Worm (Caenorhabditis elegans) whole organism, L1 larva: ENCODE data around the gene oac-58.

ENCODE experiments used
- F16B12.6 ChIP-seq: fragments of 150-350 bp; optimal IDR thresholded peaks from 2 replicates; lab custom pipeline; 2014; ENCODE audit warnings: missing biosample characterization, missing genetic modification characterization
- aha-1 ChIP-seq: fragments of 150-350 bp; optimal IDR thresholded peaks from 2 replicates; lab custom pipeline; 2014; ENCODE audit warnings: missing biosample characterization, missing genetic modification characterization
- alr-1 ChIP-seq: fragments of 200-800 bp; sonication (Bioruptor generic); optimal IDR thresholded peaks from 2 replicates; lab custom pipeline; 2018; ENCODE audit warnings: borderline replicate concordance, mild to moderate bottlenecking, missing genetic modification characterization, missing compliant biosample characterization
- ama-1 ChIP-seq: fragments of 150-350 bp; optimal IDR thresholded peaks from 2 replicates; lab custom pipeline; 2014
- blmp-1 ChIP-seq: fragments of 150-350 bp; optimal IDR thresholded peaks from 2 replicates; lab custom pipeline; 2014; ENCODE audit warnings: missing biosample characterization, missing genetic modification characterization
- ceh-8 ChIP-seq: fragments of 200-800 bp; sonication (Bioruptor generic); optimal IDR thresholded peaks from 2 replicates; lab custom pipeline; 2018; ENCODE audit warnings: mild to moderate bottlenecking, missing genetic modification characterization, moderate library complexity, missing compliant biosample characterization
- ceh-88 ChIP-seq: fragments of 200-800 bp; sonication (Bioruptor generic); IDR thresholded peaks from 2 replicates; pipeline ENCODE4 v1.3.6; 2022; ENCODE audit warnings: missing genetic modification characterization, missing compliant biosample characterization
- ceh-90 ChIP-seq: sonication (generic microtip); optimal IDR thresholded peaks from 2 replicates; lab custom pipeline; 2016; ENCODE audit warnings: missing genetic modification characterization, missing compliant biosample characterization
- dpl-1 ChIP-seq, 3 experiments: fragments of 150-350 bp in 2 of 3; sonication (generic microtip) in 1 of 3; optimal IDR thresholded peaks; 2 replicates each; lab custom pipeline; 2014 to 2017; ENCODE audit warnings: missing biosample characterization in 3 of 3, missing genetic modification characterization in 3 of 3, missing genetic modification reagents in 3 of 3
- dsc-1 ChIP-seq: sonication (generic microtip); optimal IDR thresholded peaks from 2 replicates; lab custom pipeline; 2016; ENCODE audit warnings: mild to moderate bottlenecking, missing genetic modification characterization, missing compliant biosample characterization
- efl-1 ChIP-seq, 4 experiments: fragments of 150-350 bp; optimal IDR thresholded peaks in 3 of 4; peaks in 1 of 4; 1 replicate in 1 of 4; 2 replicates in 3 of 4; lab custom pipeline; 2014; ENCODE audit warnings: missing biosample characterization in 2 of 4, missing genetic modification characterization in 2 of 4, missing genetic modification reagents in 2 of 4
- elt-2 ChIP-seq: sonication (generic microtip); optimal IDR thresholded peaks from 2 replicates; lab custom pipeline; 2016; ENCODE audit warnings: missing genetic modification characterization, mild to moderate bottlenecking, inconsistent platforms, missing compliant biosample characterization, missing genetic modification reagents
- hlh-4 ChIP-seq: sonication (generic microtip); optimal IDR thresholded peaks from 2 replicates; lab custom pipeline; 2016; ENCODE audit warnings: mild to moderate bottlenecking, missing genetic modification characterization, missing compliant biosample characterization
- hpl-2 ChIP-seq: fragments of 150-350 bp; optimal IDR thresholded peaks from 2 replicates; lab custom pipeline; 2014; ENCODE audit warnings: missing biosample characterization, missing genetic modification reagents, missing genetic modification characterization
- irx-1 ChIP-seq: sonication (generic microtip); optimal IDR thresholded peaks from 2 replicates; lab custom pipeline; 2016; ENCODE audit warnings: missing genetic modification characterization, missing compliant biosample characterization
- lin-35 ChIP-seq, 2 experiments: fragments of 150-350 bp; optimal IDR thresholded peaks; 2 replicates each; lab custom pipeline; 2014; ENCODE audit warnings: missing biosample characterization in 2 of 2, missing genetic modification characterization in 2 of 2, missing genetic modification reagents in 2 of 2
- lin-39 ChIP-seq: fragments of 150-350 bp; optimal IDR thresholded peaks from 2 replicates; lab custom pipeline; 2014; ENCODE audit warnings: missing biosample characterization, missing genetic modification reagents, missing genetic modification characterization
- lir-3 ChIP-seq: sonication (generic microtip); optimal IDR thresholded peaks from 2 replicates; lab custom pipeline; 2016; ENCODE audit warnings: mild to moderate bottlenecking, missing genetic modification characterization, moderate library complexity, missing compliant biosample characterization; ENCODE audit not compliant: poor library complexity
- lsy-2 ChIP-seq, 2 experiments: fragments of 150-350 bp; optimal IDR thresholded peaks; 2 replicates each; lab custom pipeline; 2014; ENCODE audit warnings: missing biosample characterization in 2 of 2, missing genetic modification characterization in 2 of 2
- mab-9 ChIP-seq: fragments of 200-800 bp; sonication (Bioruptor generic); IDR thresholded peaks from 2 replicates; pipeline ENCODE4 v1.3.6; 2022; ENCODE audit warnings: missing genetic modification reagents, missing genetic modification characterization, missing compliant biosample characterization
- mef-2 ChIP-seq: fragments of 150-350 bp; optimal IDR thresholded peaks from 2 replicates; lab custom pipeline; 2014; ENCODE audit warnings: missing biosample characterization, missing genetic modification characterization
- nhr-20 ChIP-seq: sonication (generic microtip); optimal IDR thresholded peaks from 2 replicates; lab custom pipeline; 2016; ENCODE audit warnings: mild to moderate bottlenecking, missing genetic modification characterization, missing compliant biosample characterization
- nhr-47 ChIP-seq: sonication (generic microtip); optimal IDR thresholded peaks from 2 replicates; lab custom pipeline; 2016; ENCODE audit warnings: mild to moderate bottlenecking, missing genetic modification characterization, moderate library complexity, missing compliant biosample characterization
- nhr-71 ChIP-seq: sonication (generic microtip); optimal IDR thresholded peaks from 2 replicates; lab custom pipeline; 2016; ENCODE audit warnings: mild to moderate bottlenecking, missing genetic modification characterization, moderate library complexity, missing compliant biosample characterization
- nhr-85 ChIP-seq: sonication (generic microtip); peaks from one replicate; lab custom pipeline; 2016; ENCODE audit warnings: missing genetic modification characterization, inconsistent platforms, missing compliant biosample characterization
- pqm-1 ChIP-seq: sonication (generic microtip); optimal IDR thresholded peaks from 3 replicates; lab custom pipeline; 2017; ENCODE audit warnings: missing biosample characterization, missing genetic modification characterization
- rnt-1 ChIP-seq: sonication (generic microtip); optimal IDR thresholded peaks from 2 replicates; lab custom pipeline; 2016; ENCODE audit warnings: mild to moderate bottlenecking, missing genetic modification characterization, moderate library complexity, missing compliant biosample characterization
- snpc-4 ChIP-seq: fragments of 150-350 bp; optimal IDR thresholded peaks from 2 replicates; lab custom pipeline; 2014; ENCODE audit warnings: missing biosample characterization, missing genetic modification characterization
- snu-23 ChIP-seq: sonication (generic microtip); optimal IDR thresholded peaks from 2 replicates; lab custom pipeline; 2016; ENCODE audit warnings: missing genetic modification characterization, missing compliant biosample characterization
- sox-4 ChIP-seq: sonication (generic microtip); optimal IDR thresholded peaks from 2 replicates; lab custom pipeline; 2016; ENCODE audit warnings: missing genetic modification characterization, missing compliant biosample characterization
- swsn-7 ChIP-seq: sonication (generic microtip); optimal IDR thresholded peaks from 2 replicates; lab custom pipeline; 2016; ENCODE audit warnings: missing genetic modification characterization, missing compliant biosample characterization
- tbx-2 ChIP-seq: sonication (generic microtip); optimal IDR thresholded peaks from 2 replicates; lab custom pipeline; 2016; ENCODE audit warnings: missing genetic modification characterization, missing compliant biosample characterization
- xbp-1 ChIP-seq: sonication (generic microtip); optimal IDR thresholded peaks from 2 replicates; lab custom pipeline; 2016; ENCODE audit warnings: missing genetic modification characterization, missing compliant biosample characterization
- ztf-4 ChIP-seq: fragments of 150-350 bp; optimal IDR thresholded peaks from 2 replicates; lab custom pipeline; 2014; ENCODE audit warnings: missing biosample characterization, missing genetic modification characterization

The oac-58 gene

ce11 chrIV:12279340-12279739, 32.2 kb downstream of the oac-58 start, which contains the start of gene ltah-1.1:
Gene ltah-1.1 (plus strand): TSS chrIV:12279622.
- TF ChIP-seq hpl-2 (GFP tag; lab: Kevin White, UChicago) (no peak), nhr-20 (tag; lab: Kevin White, UChicago) (no peak)

ce11 chrIV:12278507-12278906, 33.0 kb downstream of the oac-58 start, which contains the start of the genes tag-335 and vkmt-1:
Gene tag-335 (minus strand): TSS chrIV:12278594.
Gene vkmt-1 (plus strand): TSS chrIV:12278725.
- TF ChIP-seq tbx-2 (peak; percentile 16), blmp-1 (tag; lab: Kevin White, UChicago) (peak; percentile 19), lsy-2 (tag; optimal IDR thresholded peaks at IDR 0.05; lab: Kevin White, UChicago) (peak in 1 of 2 experiments; percentile 50), irx-1 (tag; lab: Kevin White, UChicago) (no peak), rnt-1 (tag; lab: Kevin White, UChicago) (peak; percentile 70), snpc-4 (tag; lab: Kevin White, UChicago) (no peak), ceh-90 (peak; percentile 52), dsc-1 (tag; lab: Kevin White, UChicago) (no peak), efl-1 (optimal IDR thresholded peaks at IDR 0.05; lab: Kevin White, UChicago) (peak; percentile 11 to 25), efl-1 (GFP tag; optimal IDR thresholded peaks at IDR 0.05 in 1 of 2; lab: Kevin White, UChicago) (peak; percentile 11 to 17), swsn-7 (tag; lab: Kevin White, UChicago) (no peak), F16B12.6 (peak; percentile 32), lin-39 (no peak), snu-23 (GFP tag; lab: Kevin White, UChicago) (peak; percentile 34), aha-1 (no peak), lin-35 (GFP tag; optimal IDR thresholded peaks at IDR 0.05; lab: Kevin White, UChicago) (peak; percentile 4 to 37), dpl-1 (GFP tag; optimal IDR thresholded peaks at IDR 0.05; lab: Kevin White, UChicago) (peak in 2 of 3 experiments; percentile 1 to 36), ztf-4 (tag; lab: Kevin White, UChicago) (no peak), ceh-88 (GFP tag; lab: Robert Waterston, UW) (no peak), xbp-1 (peak; percentile 29), nhr-47 (tag; lab: Kevin White, UChicago) (peak; percentile 16), hlh-4 (no peak), nhr-71 (tag; lab: Kevin White, UChicago) (peak; percentile 28), nhr-20 (tag; lab: Kevin White, UChicago) (peak; percentile 16), lir-3 (tag; lab: Kevin White, UChicago) (peak; percentile 7)

- TF ChIP-seq mef-2 (no peak), dsc-1 (tag; lab: Kevin White, UChicago) (no peak), sox-4 (tag; lab: Kevin White, UChicago) (no peak), hpl-2 (GFP tag; lab: Kevin White, UChicago) (no peak), snu-23 (GFP tag; lab: Kevin White, UChicago) (no peak), ama-1 (lab: Kevin White, UChicago) (no peak), ceh-8 (GFP tag; lab: Kevin White, UChicago) (no peak), mab-9 (GFP tag; lab: Robert Waterston, UW) (no peak), pqm-1 (tag; lab: Kevin White, UChicago) (no peak), nhr-71 (tag; lab: Kevin White, UChicago) (no peak), lsy-2 (tag; optimal IDR thresholded peaks at IDR 0.05; lab: Kevin White, UChicago) (no peak)
Observed at ce11 chrIV:12275892-12276291, 35.6 kb downstream of the oac-58 start, which contains the start of gene vps-8. Gene vps-8 (minus strand): TSS chrIV:12275992.

ce11 chrIV:12274365-12274764, 37.1 kb downstream of the oac-58 start:
- TF ChIP-seq elt-2 (tag; lab: Kevin White, UChicago) = peak; percentile 98
- no peak for TF ChIP-seq efl-1 (optimal IDR thresholded peaks at IDR 0.05; lab: Kevin White, UChicago)
- peak in 1 of 2 experiments; percentile 82 for TF ChIP-seq efl-1 (GFP tag; optimal IDR thresholded peaks at IDR 0.05 in 1 of 2; lab: Kevin White, UChicago)
- TF ChIP-seq alr-1 = no peak
- TF ChIP-seq, all 84 proteins: peak for 2

ce11 chrIV:12270392-12270791, 41.1 kb downstream of the oac-58 start, which contains the start of gene C42C1.3:
Gene C42C1.3 (minus strand): TSS chrIV:12270492.
- TF ChIP-seq swsn-7 (tag; lab: Kevin White, UChicago) (no peak), nhr-85 (peak; percentile 42)
